Worm (Caenorhabditis elegans) whole organism, L4 larva: ENCODE results near the gene srz-101.

Experiments
- F44E2.7 ChIP-seq: fragments of 200-800 bp; sonication (Bioruptor generic); IDR thresholded peaks from 2 replicates; pipeline ENCODE4 v2.1.2; 2022; ENCODE audit warnings: missing genetic modification characterization, missing compliant biosample characterization
- T20F7.1 ChIP-seq: fragments of 200-800 bp; sonication (Bioruptor generic); optimal IDR thresholded peaks from 2 replicates; lab custom pipeline; 2018; ENCODE audit warnings: mild to moderate bottlenecking, missing genetic modification characterization, missing compliant biosample characterization
- lin-15B ChIP-seq: fragments of 150-350 bp; sonication (generic microtip); optimal IDR thresholded peaks from 3 replicates; lab custom pipeline; 2014; ENCODE audit warnings: missing biosample characterization, missing genetic modification characterization
- unc-130 ChIP-seq: sonication (generic microtip); optimal IDR thresholded peaks from 2 replicates; lab custom pipeline; 2016; ENCODE audit warnings: missing genetic modification reagents, missing genetic modification characterization, missing compliant biosample characterization

- TF ChIP-seq lin-15B = no peak
- no peak for TF ChIP-seq unc-130 (GFP tag; lab: Kevin White, UChicago)
- TF ChIP-seq T20F7.1 = no peak
- TF ChIP-seq F44E2.7 (GFP tag; lab: Robert Waterston, UW) = no peak
Observed at ce11 chrV:16693732-16694131, 906 bp upstream of the srz-101 start, which contains the start of gene srw-42.
